Worm (Caenorhabditis elegans) whole organism, young adult: ENCODE results near the gene Y53G8AL.1.

Experiments used
- B0019.2 ChIP-seq: fragments of 200-800 bp; sonication (Bioruptor generic); conservative IDR thresholded peaks from 2 replicates; pipeline ENCODE4 v1.3.6; 2022; ENCODE audit warnings: missing genetic modification reagents, missing genetic modification characterization, missing compliant biosample characterization
- C06A6.2 ChIP-seq: fragments of 200-800 bp; sonication (Bioruptor generic); conservative IDR thresholded peaks from 2 replicates; pipeline ENCODE4 v1.3.6; 2022; ENCODE audit warnings: missing genetic modification characterization, missing compliant biosample characterization
- F22D6.2 ChIP-seq: sonication (generic microtip); optimal IDR thresholded peaks from 2 replicates; lab custom pipeline; 2016; ENCODE audit warnings: mild to moderate bottlenecking, missing genetic modification characterization, missing compliant biosample characterization
- F39B2.1 ChIP-seq: fragments of 200-800 bp; sonication (Bioruptor generic); IDR thresholded peaks from 2 replicates; pipeline ENCODE4 v1.3.6; 2022; ENCODE audit warnings: missing genetic modification reagents, missing genetic modification characterization, missing compliant biosample characterization
- F52B5.7 ChIP-seq: sonication (generic microtip); optimal IDR thresholded peaks from 2 replicates; lab custom pipeline; 2016; ENCODE audit warnings: mild to moderate bottlenecking, missing genetic modification characterization, missing compliant biosample characterization
- F57C9.4 ChIP-seq: sonication (generic microtip); optimal IDR thresholded peaks from 2 replicates; lab custom pipeline; 2017; ENCODE audit warnings: mild to moderate bottlenecking, missing genetic modification characterization, missing compliant biosample characterization
- K11D2.4 ChIP-seq: fragments of 200-800 bp; sonication (Bioruptor generic); IDR thresholded peaks from 2 replicates; pipeline ENCODE4 v1.3.6; 2022; ENCODE audit warnings: missing genetic modification reagents, missing genetic modification characterization, missing compliant biosample characterization
- K12H6.12 ChIP-seq: fragments of 200-800 bp; sonication (Bioruptor generic); optimal IDR thresholded peaks from 2 replicates; lab custom pipeline; 2018; ENCODE audit warnings: mild to moderate bottlenecking, missing genetic modification characterization, missing compliant biosample characterization
- T26A5.8 ChIP-seq: sonication (generic microtip); optimal IDR thresholded peaks from 2 replicates; lab custom pipeline; 2016; ENCODE audit warnings: missing genetic modification characterization, missing compliant biosample characterization
- Y53G8AR.9 ChIP-seq: fragments of 200-800 bp; sonication (Bioruptor generic); conservative IDR thresholded peaks from 2 replicates; pipeline ENCODE4 v1.3.6; 2022; ENCODE audit warnings: missing genetic modification reagents, missing genetic modification characterization, missing compliant biosample characterization
- Y56A3A.18 ChIP-seq: fragments of 200-800 bp; sonication (Bioruptor generic); IDR thresholded peaks from 2 replicates; pipeline ENCODE4 v1.3.6; 2022; ENCODE audit warnings: missing genetic modification reagents, missing genetic modification characterization, missing compliant biosample characterization
- Y79H2A.3 ChIP-seq: fragments of 200-800 bp; sonication (Bioruptor generic); conservative IDR thresholded peaks from 2 replicates; pipeline ENCODE4 v1.3.6; 2022; ENCODE audit warnings: missing genetic modification reagents, missing genetic modification characterization, missing compliant biosample characterization
- atf-7 ChIP-seq: sonication (generic microtip); optimal IDR thresholded peaks from 2 replicates; lab custom pipeline; 2017; ENCODE audit warnings: mild to moderate bottlenecking, missing genetic modification characterization, missing compliant biosample characterization
- athp-1 ChIP-seq: sonication (generic microtip); optimal IDR thresholded peaks from 2 replicates; lab custom pipeline; 2017; ENCODE audit warnings: mild to moderate bottlenecking, missing genetic modification characterization, missing compliant biosample characterization
- attf-5 ChIP-seq: fragments of 200-800 bp; sonication (Bioruptor generic); optimal IDR thresholded peaks from 2 replicates; lab custom pipeline; 2018; ENCODE audit warnings: mild to moderate bottlenecking, missing genetic modification characterization, missing compliant biosample characterization
- ceh-79 ChIP-seq: sonication (generic microtip); optimal IDR thresholded peaks from 2 replicates; lab custom pipeline; 2017; ENCODE audit warnings: mild to moderate bottlenecking, missing genetic modification characterization, missing compliant biosample characterization
- dox-1 ChIP-seq: fragments of 200-800 bp; sonication (Bioruptor generic); IDR thresholded peaks from 2 replicates; pipeline ENCODE4 v1.3.6; 2022; ENCODE audit warnings: missing genetic modification reagents, missing genetic modification characterization, missing compliant biosample characterization
- dpff-1 ChIP-seq: sonication (generic microtip); optimal IDR thresholded peaks from 2 replicates; lab custom pipeline; 2017; ENCODE audit warnings: mild to moderate bottlenecking, missing genetic modification characterization, missing compliant biosample characterization
- ets-4 ChIP-seq: fragments of 200-800 bp; sonication (Bioruptor generic); optimal IDR thresholded peaks from 2 replicates; lab custom pipeline; 2018; ENCODE audit warnings: mild to moderate bottlenecking, missing genetic modification characterization, missing compliant biosample characterization
- fkh-3 ChIP-seq: sonication (generic microtip); optimal IDR thresholded peaks from 2 replicates; lab custom pipeline; 2016; ENCODE audit warnings: mild to moderate bottlenecking, missing genetic modification characterization, missing compliant biosample characterization
- gei-17 ChIP-seq: fragments of 200-800 bp; sonication (Bioruptor generic); optimal IDR thresholded peaks from 2 replicates; lab custom pipeline; 2018; ENCODE audit warnings: mild to moderate bottlenecking, missing genetic modification characterization, missing compliant biosample characterization
- hmg-1.2 ChIP-seq: fragments of 200-800 bp; sonication (Bioruptor generic); IDR thresholded peaks from 2 replicates; pipeline ENCODE4 v1.3.6; 2022; ENCODE audit warnings: missing genetic modification reagents, missing genetic modification characterization, missing compliant biosample characterization
- hmg-20 ChIP-seq: fragments of 200-800 bp; sonication (Bioruptor generic); IDR thresholded peaks from 2 replicates; pipeline ENCODE4 v1.3.6; 2022; ENCODE audit warnings: missing genetic modification reagents, missing genetic modification characterization, missing compliant biosample characterization
- hrde-1 ChIP-seq: sonication (generic microtip); optimal IDR thresholded peaks from 2 replicates; lab custom pipeline; 2016; ENCODE audit warnings: missing genetic modification characterization, mild to moderate bottlenecking, missing compliant biosample characterization, moderate library complexity, missing genotype, missing genetic modification reagents, borderline replicate concordance
- hsf-1 ChIP-seq: fragments of 200-800 bp; sonication (Bioruptor generic); IDR thresholded peaks from 2 replicates; pipeline ENCODE4 v1.3.6; 2022; ENCODE audit warnings: missing genetic modification reagents, missing genetic modification characterization, missing compliant biosample characterization
- lin-26 ChIP-seq: fragments of 200-800 bp; sonication (Bioruptor generic); IDR thresholded peaks from 2 replicates; pipeline ENCODE4 v1.3.6; 2022; ENCODE audit warnings: missing genetic modification reagents, missing genetic modification characterization, missing compliant biosample characterization
- lin-35 ChIP-seq, 3 experiments: fragments of 150-350 bp in 2 of 3; sonication (generic microtip) in 1 of 3; optimal IDR thresholded peaks; 2 replicates each; lab custom pipeline; 2014 to 2018; ENCODE audit warnings: missing biosample characterization in 3 of 3, missing genetic modification characterization in 3 of 3, missing genetic modification reagents in 3 of 3
- lin-40 ChIP-seq: sonication (generic microtip); optimal IDR thresholded peaks from 2 replicates; lab custom pipeline; 2016; ENCODE audit warnings: missing genetic modification characterization, mild to moderate bottlenecking, missing compliant biosample characterization, missing genotype, missing genetic modification reagents
- lin-54 ChIP-seq: fragments of 200-800 bp; sonication (Bioruptor generic); optimal IDR thresholded peaks from 2 replicates; lab custom pipeline; 2018; ENCODE audit warnings: mild to moderate bottlenecking, missing genetic modification characterization, missing compliant biosample characterization
- lsy-27 ChIP-seq: sonication (generic microtip); optimal IDR thresholded peaks from 2 replicates; lab custom pipeline; 2017; ENCODE audit warnings: missing genetic modification characterization, mild to moderate bottlenecking, missing compliant biosample characterization, antibody characterized with exemption, missing genotype, borderline replicate concordance; ENCODE audit not compliant: insufficient read depth
- madf-3 ChIP-seq: fragments of 200-800 bp; sonication (Bioruptor generic); IDR thresholded peaks from 2 replicates; pipeline ENCODE4 v1.3.6; 2022; ENCODE audit warnings: missing genetic modification reagents, missing genetic modification characterization, missing compliant biosample characterization
- madf-6 ChIP-seq: fragments of 200-800 bp; sonication (Bioruptor generic); IDR thresholded peaks from 2 replicates; pipeline ENCODE4 v1.3.6; 2022; ENCODE audit warnings: missing genetic modification reagents, missing genetic modification characterization, missing compliant biosample characterization
- mel-28 ChIP-seq: sonication (generic microtip); optimal IDR thresholded peaks from 2 replicates; lab custom pipeline; 2016; ENCODE audit warnings: borderline replicate concordance, mild to moderate bottlenecking, missing genetic modification characterization, missing compliant biosample characterization
- nfya-1 ChIP-seq: sonication (generic microtip); optimal IDR thresholded peaks from 2 replicates; lab custom pipeline; 2017; ENCODE audit warnings: antibody characterized with exemption, missing compliant biosample characterization, missing genetic modification characterization, borderline replicate concordance; ENCODE audit not compliant: insufficient read depth
- nfyb-1 ChIP-seq: fragments of 200-800 bp; sonication (Bioruptor generic); IDR thresholded peaks from 2 replicates; pipeline ENCODE4 v1.3.6; 2022; ENCODE audit warnings: missing genetic modification reagents, missing genetic modification characterization, missing compliant biosample characterization
- nhr-120 ChIP-seq: fragments of 200-800 bp; sonication (Bioruptor generic); IDR thresholded peaks from 2 replicates; pipeline ENCODE4 v1.3.6; 2022; ENCODE audit warnings: missing genetic modification characterization, missing compliant biosample characterization
- nhr-80 ChIP-seq: sonication (generic microtip); optimal IDR thresholded peaks from 2 replicates; lab custom pipeline; 2016; ENCODE audit warnings: missing genetic modification characterization, missing compliant biosample characterization
- pbrm-1 ChIP-seq: fragments of 200-800 bp; sonication (Bioruptor generic); IDR thresholded peaks from 2 replicates; pipeline ENCODE4 v1.3.6; 2022; ENCODE audit warnings: missing genetic modification reagents, missing genetic modification characterization, missing compliant biosample characterization
- repo-1 ChIP-seq: sonication (generic microtip); optimal IDR thresholded peaks from 2 replicates; lab custom pipeline; 2017; ENCODE audit warnings: mild to moderate bottlenecking, missing genetic modification characterization, missing compliant biosample characterization
- rpc-1 ChIP-seq, 2 experiments: fragments of 150-350 bp in 1 of 2; sonication (generic microtip) in 1 of 2; optimal IDR thresholded peaks; 2 replicates each; lab custom pipeline; 2014 to 2018; ENCODE audit warnings: missing biosample characterization in 1 of 2, missing genetic modification characterization in 1 of 2, missing genetic modification reagents in 1 of 2, missing genotype in 1 of 2
- somi-1 ChIP-seq: fragments of 200-800 bp; sonication (Bioruptor generic); optimal IDR thresholded peaks from 2 replicates; lab custom pipeline; 2018; ENCODE audit warnings: mild to moderate bottlenecking, missing genetic modification characterization, missing compliant biosample characterization
- tbp1 ChIP-seq: fragments of 200-800 bp; sonication (Bioruptor generic); optimal IDR thresholded peaks from 2 replicates; lab custom pipeline; 2018; ENCODE audit warnings: mild to moderate bottlenecking, missing genetic modification characterization, missing compliant biosample characterization
- xnd-1 ChIP-seq: sonication (generic microtip); optimal IDR thresholded peaks from 2 replicates; lab custom pipeline; 2016; ENCODE audit warnings: missing genotype, missing genetic modification reagents, missing genetic modification characterization, missing compliant biosample characterization
- zfh-2 ChIP-seq: fragments of 200-800 bp; sonication (Bioruptor generic); conservative IDR thresholded peaks from 2 replicates; pipeline ENCODE4 v1.3.6; 2022; ENCODE audit warnings: missing genetic modification reagents, missing genetic modification characterization, missing compliant biosample characterization
- zim-3 ChIP-seq: sonication (generic microtip); optimal IDR thresholded peaks from 2 replicates; lab custom pipeline; 2017; ENCODE audit warnings: mild to moderate bottlenecking, missing genetic modification characterization, moderate library complexity, missing compliant biosample characterization
- ztf-18 ChIP-seq: sonication (generic microtip); optimal IDR thresholded peaks from 2 replicates; lab custom pipeline; 2016; ENCODE audit warnings: missing genotype, mild to moderate bottlenecking, missing genetic modification characterization, missing compliant biosample characterization
- ztf-26 ChIP-seq: sonication (generic microtip); optimal IDR thresholded peaks from 2 replicates; lab custom pipeline; 2017; ENCODE audit warnings: missing genetic modification characterization, missing compliant biosample characterization

Y53G8AL.1 gene

DNA sequence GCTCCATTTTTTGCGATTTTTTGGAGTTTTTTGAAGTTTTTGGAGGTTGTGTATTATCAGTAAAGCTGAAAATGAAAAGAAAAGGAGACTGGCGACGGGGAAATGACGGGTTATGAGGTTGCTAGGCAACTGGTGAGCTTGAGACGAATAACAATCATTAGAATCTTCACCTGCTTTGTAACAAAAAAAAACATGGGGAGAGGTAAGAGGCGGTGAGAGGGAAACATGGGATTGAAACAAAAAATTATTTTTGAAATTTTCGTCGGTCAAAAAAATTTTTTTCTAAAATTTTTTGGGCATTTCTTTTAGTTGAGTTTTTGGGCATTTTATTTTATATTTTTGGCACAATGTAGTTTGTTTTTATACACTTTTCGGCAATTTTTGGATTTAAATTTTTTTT, 33.7 kb downstream of the Y53G8AL.1 start, which contains the start of gene Y53G8AM.7:
Y53G8AM.7 (minus strand) TSS at position 101 of the 400 bp plus-strand sequence.
- TF ChIP-seq hrde-1 (tag; lab: Kevin White, UChicago) (no peak), lsy-27 (no peak), ets-4 (GFP tag; lab: Kevin White, UChicago) (no peak), madf-6 (no peak), F52B5.7 (no peak), T26A5.8 (tag; lab: Kevin White, UChicago) (no peak), gei-17 (GFP tag; lab: Kevin White, UChicago) (no peak), Y53G8AR.9 (GFP tag; lab: Robert Waterston, UW) (no peak), athp-1 (tag; lab: Kevin White, UChicago) (no peak), nfya-1 (no peak), nhr-120 (GFP tag; lab: Robert Waterston, UW) (no peak), Y79H2A.3 (GFP tag; lab: Robert Waterston, UW) (no peak), ztf-18 (no peak), fkh-3 (tag; lab: Kevin White, UChicago) (no peak)
- TF ChIP-seq, all 124 proteins: peak for 0

ce11 chrIII:3271682-3272081, 38.8 kb downstream of the Y53G8AL.1 start:
- TF ChIP-seq lin-26 (GFP tag; lab: Robert Waterston, UW) (0 out of 2 replicates have a peak, but pooled peaks have one; percentile 15), madf-3 (no peak), B0019.2 (GFP tag; lab: Robert Waterston, UW) (no peak), F57C9.4 (tag; lab: Kevin White, UChicago) (no peak), tbp1 (GFP tag; lab: Kevin White, UChicago) (peak; percentile 35), ztf-26 (tag; lab: Kevin White, UChicago) (peak; percentile 83), mel-28 (tag; lab: Kevin White, UChicago) (no peak), hsf-1 (no peak), Y56A3A.18 (GFP tag; lab: Robert Waterston, UW) (0 out of 2 replicates have a peak, but pooled peaks have one; percentile 30), athp-1 (tag; lab: Kevin White, UChicago) (no peak), somi-1 (GFP tag; lab: Kevin White, UChicago) (peak; percentile 90), ets-4 (GFP tag; lab: Kevin White, UChicago) (peak; percentile 15), pbrm-1 (GFP tag; lab: Robert Waterston, UW) (no peak), nhr-80 (peak; percentile 58), F22D6.2 (tag; lab: Kevin White, UChicago) (no peak), zfh-2 (GFP tag; lab: Robert Waterston, UW) (peak; percentile 96), nfyb-1 (GFP tag; lab: Robert Waterston, UW) (no peak), F52B5.7 (no peak), nfya-1 (no peak), xnd-1 (tag; lab: Kevin White, UChicago) (no peak), atf-7 (tag; lab: Kevin White, UChicago) (peak; percentile 5), repo-1 (tag; lab: Kevin White, UChicago) (peak; percentile 32), hmg-1.2 (GFP tag; lab: Robert Waterston, UW) (peak; percentile 86), F39B2.1 (no peak), dpff-1 (tag; lab: Kevin White, UChicago) (no peak), dox-1 (GFP tag; lab: Robert Waterston, UW) (peak; percentile 76), zim-3 (tag; lab: Kevin White, UChicago) (no peak), ceh-79 (tag; lab: Kevin White, UChicago) (no peak), madf-6 (no peak), rpc-1 (optimal IDR thresholded peaks at IDR 0.05; lab: Kevin White, UChicago) (no peak), rpc-1 (tag; optimal IDR thresholded peaks at IDR 0.05; lab: Kevin White, UChicago) (no peak), attf-5 (GFP tag; lab: Kevin White, UChicago) (peak; percentile 35), lin-35 (GFP tag; optimal IDR thresholded peaks at IDR 0.05; lab: Kevin White, UChicago) (peak in 1 of 3 experiments; percentile 6), C06A6.2 (no peak), K11D2.4 (GFP tag; lab: Robert Waterston, UW) (peak; percentile 68; the same call in 1 of the 2 replicates), K12H6.12 (tag; lab: Kevin White, UChicago) (peak; percentile 46), lin-40 (tag; lab: Kevin White, UChicago) (peak; percentile 91), lin-54 (GFP tag; lab: Kevin White, UChicago) (peak; percentile 20), hmg-20 (GFP tag; lab: Robert Waterston, UW) (no peak), Y79H2A.3 (GFP tag; lab: Robert Waterston, UW) (no peak)
